Worm (Caenorhabditis elegans): ENCODE results near the gene srh-16.

srh-16 gene

DNA sequence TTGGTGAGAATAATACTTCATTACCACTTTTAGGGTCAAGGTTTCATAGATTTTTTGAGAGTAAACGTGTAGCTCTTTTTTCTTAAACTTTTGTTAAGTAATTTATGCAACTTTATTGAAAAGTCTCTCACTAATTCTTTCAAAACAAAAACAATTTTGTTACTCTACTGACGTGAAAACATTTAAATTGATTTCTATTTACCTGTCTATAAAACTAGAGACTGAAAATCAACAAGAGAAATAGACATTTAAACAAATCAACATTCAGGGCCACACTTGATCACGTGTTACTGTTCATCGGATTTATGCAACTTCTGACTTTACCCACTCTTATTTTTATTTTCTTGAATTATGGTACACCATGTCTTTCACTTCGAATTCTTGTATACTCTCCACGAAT is 35.3 kb upstream of the srh-16 start, which contains the start of gene ugt-55:
Gene ugt-55, plus strand, starts transcription at position 301 of the 400 bp plus-strand sequence.
- no peak for TF ChIP-seq nhr-25 (tag; optimal IDR thresholded peaks at IDR 0.05)
- TF ChIP-seq nhr-11 (tag; optimal IDR thresholded peaks at IDR 0.05), result no peak
- TF ChIP-seq unc-55 (GFP tag; optimal IDR thresholded peaks at IDR 0.05), result no peak

DNA sequence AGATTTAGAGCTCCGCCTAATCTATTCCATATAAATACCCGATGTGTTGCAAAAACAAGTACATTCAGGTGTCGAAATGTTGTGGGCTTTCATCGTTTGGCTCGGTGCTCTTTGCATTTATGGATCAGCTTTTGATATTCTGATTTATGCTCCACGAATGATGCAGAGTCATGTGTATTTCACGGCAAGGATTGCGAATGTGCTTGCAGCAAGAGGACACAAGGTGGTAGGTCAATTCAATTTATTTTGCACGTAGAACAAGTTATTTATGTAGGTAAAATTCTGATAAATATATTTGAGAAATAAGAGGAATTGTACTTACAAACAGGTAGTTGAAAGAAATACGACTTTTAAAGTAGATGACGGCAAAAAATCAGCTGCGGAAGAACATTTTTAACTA is 32.7 kb upstream of the srh-16 start, which contains the start of gene ugt-56:
Gene ugt-56, plus strand, starts transcription at position 61 of the 400 bp plus-strand sequence.
- TF ChIP-seq blmp-1 (tag; optimal IDR thresholded peaks at IDR 0.05; ENCODE audit: insufficient read depth), result no peak
- no peak for TF ChIP-seq nhr-23 (tag; optimal IDR thresholded peaks at IDR 0.05)
- TF ChIP-seq elt-3 (tag; optimal IDR thresholded peaks at IDR 0.05), result no peak
- TF ChIP-seq skn-1 (tag; optimal IDR thresholded peaks at IDR 0.05), result no peak
- no peak for TF ChIP-seq gmeb-1 (tag; optimal IDR thresholded peaks at IDR 0.05)
- TF ChIP-seq nhr-6 (tag; optimal IDR thresholded peaks at IDR 0.05), result no peak
- no peak for TF ChIP-seq nhr-10 (tag; optimal IDR thresholded peaks at IDR 0.05)
- TF ChIP-seq unc-62 (GFP tag; optimal IDR thresholded peaks at IDR 0.05), result no peak
- TF ChIP-seq ztf-4 (tag; optimal IDR thresholded peaks at IDR 0.05), result no peak
- TF ChIP-seq ztf-11 (tag; optimal IDR thresholded peaks at IDR 0.05), result no peak
- no peak for TF ChIP-seq snpc-4 (tag; optimal IDR thresholded peaks at IDR 0.05)
- TF ChIP-seq mdl-1 (tag; optimal IDR thresholded peaks at IDR 0.05), result no peak
- TF ChIP-seq alr-1 (tag; optimal IDR thresholded peaks at IDR 0.05), result no peak
- TF ChIP-seq nhr-25 (tag; optimal IDR thresholded peaks at IDR 0.05), result no peak
- TF ChIP-seq F13H6.1 (tag; optimal IDR thresholded peaks at IDR 0.05), result no peak
- no peak for TF ChIP-seq unc-55 (GFP tag; optimal IDR thresholded peaks at IDR 0.05)
- TF ChIP-seq sma-9 (GFP tag; optimal IDR thresholded peaks at IDR 0.05), result no peak
- no peak for TF ChIP-seq sma-9 (tag; optimal IDR thresholded peaks at IDR 0.05)
- no peak for TF ChIP-seq mbf-1 (tag; optimal IDR thresholded peaks at IDR 0.05)
- TF ChIP-seq fos-1 (tag; optimal IDR thresholded peaks at IDR 0.05), result no peak
- no peak for TF ChIP-seq mab-5 (tag; optimal IDR thresholded peaks at IDR 0.05)

DNA sequence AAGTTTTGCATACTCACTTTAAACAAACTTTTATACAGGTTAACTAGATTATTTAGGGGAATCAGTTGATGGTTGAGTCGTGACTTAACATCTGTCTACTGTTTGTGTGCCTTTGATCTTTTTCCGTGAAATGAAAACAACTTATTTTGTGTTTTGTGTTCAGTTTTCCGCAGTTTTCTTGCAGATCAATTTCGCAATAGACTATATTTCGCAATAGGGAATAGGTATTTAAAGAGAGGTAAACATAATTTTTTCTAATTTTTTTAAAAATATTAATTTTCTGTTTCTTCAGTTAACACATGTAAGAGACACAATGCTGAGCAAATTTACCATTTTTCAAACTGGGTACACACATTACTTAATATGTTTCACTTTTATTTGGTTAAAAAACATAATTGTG is 30.3 kb upstream of the srh-16 start, which contains the start of gene tbb-6:
Gene tbb-6, plus strand, starts transcription at position 155 of the 400 bp plus-strand sequence.
- TF ChIP-seq nhr-21 (tag; optimal IDR thresholded peaks at IDR 0.05) (no peak), C34F6.9 (tag; optimal IDR thresholded peaks at IDR 0.05) (peak; percentile 34), gmeb-1 (tag; optimal IDR thresholded peaks at IDR 0.05) (no peak)

DNA sequence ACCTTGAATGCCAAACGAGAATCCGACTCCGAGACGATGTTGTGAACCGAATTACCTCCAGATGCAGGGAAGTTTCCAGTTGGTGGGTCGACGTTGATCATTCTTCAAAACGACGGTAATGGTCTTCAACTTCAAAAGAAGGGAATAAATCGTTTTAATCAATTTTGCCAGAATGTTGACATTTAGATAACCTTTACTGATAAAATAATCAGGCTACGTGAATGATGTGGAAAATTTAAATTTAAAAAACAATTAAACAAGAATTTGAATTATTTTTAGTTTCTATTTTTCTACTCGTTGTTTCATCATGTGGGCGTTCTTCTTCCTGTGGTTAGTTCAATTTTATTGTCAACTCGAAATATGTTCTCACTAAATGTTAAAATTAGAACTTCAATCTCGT is 27.9 kb upstream of the srh-16 start, which contains the start of gene ssp-35:
Gene ssp-35, minus strand, starts transcription at position 101 of the 400 bp plus-strand sequence.
- TF ChIP-seq nhr-10 (tag; optimal IDR thresholded peaks at IDR 0.05) (no peak), snpc-4 (tag; optimal IDR thresholded peaks at IDR 0.05) (no peak), R02D3.7 (tag; optimal IDR thresholded peaks at IDR 0.05) (no peak), aly-2 (tag; optimal IDR thresholded peaks at IDR 0.05) (no peak), alr-1 (tag; optimal IDR thresholded peaks at IDR 0.05) (no peak), nhr-21 (tag; optimal IDR thresholded peaks at IDR 0.05) (no peak)

DNA sequence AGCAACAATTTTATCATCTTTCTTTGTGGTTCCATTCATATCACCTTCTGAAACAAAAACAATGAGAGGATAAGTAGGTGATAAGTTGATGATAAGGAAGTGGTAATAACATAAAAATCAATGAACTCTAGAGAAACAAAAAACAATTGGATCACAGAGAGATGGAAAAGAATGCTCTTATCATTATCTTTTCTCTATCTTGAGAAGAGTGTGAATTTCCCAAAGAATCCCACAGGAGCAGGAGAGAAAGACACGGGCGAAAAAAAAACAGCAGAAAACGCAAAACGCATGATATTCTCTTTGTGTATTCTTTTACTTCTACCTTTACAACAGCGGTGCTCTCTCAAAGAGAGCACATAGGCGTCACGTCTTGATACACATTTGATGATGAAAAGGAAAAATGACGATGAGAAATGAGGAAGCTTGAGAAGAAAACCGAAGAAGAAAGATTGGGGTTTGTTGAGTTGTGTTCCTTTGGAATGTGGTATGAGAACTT is 22.3 kb upstream of the srh-16 start, which contains the start of gene twk-24:
Gene twk-24, minus strand, starts transcription at position 51 of the 496 bp plus-strand sequence.
- TF ChIP-seq sma-9 (GFP tag; optimal IDR thresholded peaks at IDR 0.05) (peak; percentile 38), sma-9 (tag; optimal IDR thresholded peaks at IDR 0.05) (no peak), peb-1 (tag; optimal IDR thresholded peaks at IDR 0.05) (no peak), nhr-129 (tag; optimal IDR thresholded peaks at IDR 0.05) (peak; percentile 45)

DNA sequence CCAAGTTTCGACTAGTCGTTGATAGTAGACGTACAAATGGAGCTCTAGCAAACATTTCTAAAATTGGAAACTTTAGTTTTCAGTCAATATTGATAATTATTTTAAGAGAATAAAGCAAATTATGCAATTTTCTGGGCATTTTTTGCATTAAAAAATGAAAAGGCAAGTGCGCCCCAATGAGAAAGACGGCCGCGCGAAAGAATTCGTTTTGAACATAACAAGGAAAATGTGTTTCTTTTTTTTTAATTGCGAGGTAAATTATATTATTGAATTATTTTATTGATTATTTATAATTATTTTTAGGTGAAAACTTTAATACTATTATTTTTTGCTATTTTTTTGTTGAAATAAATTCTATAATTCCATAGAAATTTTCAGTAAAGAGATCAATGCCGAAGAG is 20.2 kb upstream of the srh-16 start, which contains the start of the genes tsfm-1 and capg-2:
Gene tsfm-1, minus strand, starts transcription at position 57 of the 400 bp plus-strand sequence.
Gene capg-2, plus strand, starts transcription at position 379 of the 400 bp plus-strand sequence.
- peak; percentile 25 for TF ChIP-seq C34F6.9 (tag; optimal IDR thresholded peaks at IDR 0.05)
- TF ChIP-seq lsy-2 (tag; optimal IDR thresholded peaks at IDR 0.05), result peak in 1 of 2 experiments; percentile 22
- TF ChIP-seq mab-5 (tag; optimal IDR thresholded peaks at IDR 0.05), result no peak

DNA sequence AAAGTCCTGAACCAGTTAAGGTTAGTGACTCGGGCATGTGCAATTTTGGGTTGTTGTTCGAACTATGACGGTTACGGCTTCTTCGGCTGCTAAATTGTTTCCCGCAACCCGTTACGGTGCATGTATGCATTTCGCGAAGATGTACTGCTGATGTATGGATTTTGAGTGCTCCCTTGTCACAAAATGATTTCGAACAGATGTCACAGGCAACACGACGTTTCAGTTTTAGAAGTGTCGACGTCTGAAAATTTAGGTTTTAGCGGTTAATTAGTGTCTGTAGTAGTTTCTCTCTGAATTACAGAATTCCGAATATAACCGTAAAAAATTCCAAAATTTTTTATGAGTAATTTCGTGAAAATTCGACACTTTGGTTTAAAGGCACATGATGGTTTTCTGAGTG is 15.9 kb upstream of the srh-16 start:
- TF ChIP-seq skn-1 (tag; optimal IDR thresholded peaks at IDR 0.05) (no peak), blmp-1 (tag; optimal IDR thresholded peaks at IDR 0.05; ENCODE audit: insufficient read depth) (no peak), ZK546.5 (tag; optimal IDR thresholded peaks at IDR 0.05) (no peak), ceh-82 (tag; optimal IDR thresholded peaks at IDR 0.05) (no peak), nhr-23 (tag; optimal IDR thresholded peaks at IDR 0.05) (no peak), gmeb-1 (tag; optimal IDR thresholded peaks at IDR 0.05) (no peak), crh-2 (tag; optimal IDR thresholded peaks at IDR 0.05) (no peak), fos-1 (tag; optimal IDR thresholded peaks at IDR 0.05) (no peak), nhr-12 (tag; optimal IDR thresholded peaks at IDR 0.05) (no peak), egl-27 (tag; optimal IDR thresholded peaks at IDR 0.05) (no peak)

All from whole organism, L2 larva.